Worm (Caenorhabditis elegans) whole organism, L4/young adult: ENCODE measurements around the gene F08F3.4.

Experiments used
- W03F9.2 ChIP-seq: fragments of 150-350 bp; optimal IDR thresholded peaks from 2 replicates; lab custom pipeline; 2014; ENCODE audit warnings: missing biosample characterization, missing genetic modification characterization
- dao-5 ChIP-seq: sonication (generic microtip); optimal IDR thresholded peaks from 2 replicates; lab custom pipeline; 2016; ENCODE audit warnings: missing genotype, missing genetic modification characterization, moderate library complexity, missing compliant biosample characterization
- him-1 ChIP-seq: sonication (generic microtip); optimal IDR thresholded peaks from 2 replicates; lab custom pipeline; 2016; ENCODE audit warnings: missing genotype, missing genetic modification reagents, missing genetic modification characterization, missing compliant biosample characterization

ce11 chrV:5425008-5425407 is 14.3 kb downstream of the F08F3.4 start:
- TF ChIP-seq him-1 (tag; lab: Kevin White, UChicago) (no peak), dao-5 (tag; lab: Kevin White, UChicago) (no peak), W03F9.2 (tag; lab: Kevin White, UChicago) (no peak)
